Worm (Caenorhabditis elegans) whole organism, L1 larva: Measurements from ENCODE around the gene C56G2.9.

ENCODE experiments used
- C04F5.9 ChIP-seq: sonication (generic microtip); optimal IDR thresholded peaks from 2 replicates; lab custom pipeline; 2016; ENCODE audit warnings: missing genetic modification characterization, missing compliant biosample characterization
- C16A3.4 ChIP-seq: fragments of 150-350 bp; optimal IDR thresholded peaks from 2 replicates; lab custom pipeline; 2014; ENCODE audit warnings: missing biosample characterization, missing genetic modification characterization
- aha-1 ChIP-seq: fragments of 150-350 bp; optimal IDR thresholded peaks from 2 replicates; lab custom pipeline; 2014; ENCODE audit warnings: missing biosample characterization, missing genetic modification characterization
- aly-2 ChIP-seq: fragments of 150-350 bp; optimal IDR thresholded peaks from 2 replicates; lab custom pipeline; 2014; ENCODE audit warnings: missing biosample characterization, missing genetic modification characterization
- ama-1 ChIP-seq: fragments of 150-350 bp; optimal IDR thresholded peaks from 2 replicates; lab custom pipeline; 2014
- ceh-63 ChIP-seq: fragments of 200-800 bp; sonication (Bioruptor generic); optimal IDR thresholded peaks from 2 replicates; lab custom pipeline; 2018; ENCODE audit warnings: mild to moderate bottlenecking, missing genetic modification characterization, missing compliant biosample characterization
- ceh-8 ChIP-seq: fragments of 200-800 bp; sonication (Bioruptor generic); optimal IDR thresholded peaks from 2 replicates; lab custom pipeline; 2018; ENCODE audit warnings: mild to moderate bottlenecking, missing genetic modification characterization, moderate library complexity, missing compliant biosample characterization
- ceh-82 ChIP-seq, 3 experiments: fragments of 150-350 bp in 1 of 3; sonication (generic microtip) in 2 of 3; optimal IDR thresholded peaks; 2 replicates each; lab custom pipeline; 2014 to 2017; ENCODE audit warnings: missing biosample characterization in 3 of 3, missing genetic modification characterization in 3 of 3
- ceh-90 ChIP-seq: sonication (generic microtip); optimal IDR thresholded peaks from 2 replicates; lab custom pipeline; 2016; ENCODE audit warnings: missing genetic modification characterization, missing compliant biosample characterization
- ces-1 ChIP-seq: fragments of 150-350 bp; optimal IDR thresholded peaks from 2 replicates; lab custom pipeline; 2014; ENCODE audit warnings: missing biosample characterization, missing genetic modification reagents, missing genetic modification characterization
- dpl-1 ChIP-seq, 3 experiments: fragments of 150-350 bp in 2 of 3; sonication (generic microtip) in 1 of 3; optimal IDR thresholded peaks; 2 replicates each; lab custom pipeline; 2014 to 2017; ENCODE audit warnings: missing biosample characterization in 3 of 3, missing genetic modification characterization in 3 of 3, missing genetic modification reagents in 3 of 3
- dsc-1 ChIP-seq: sonication (generic microtip); optimal IDR thresholded peaks from 2 replicates; lab custom pipeline; 2016; ENCODE audit warnings: mild to moderate bottlenecking, missing genetic modification characterization, missing compliant biosample characterization
- efl-3 ChIP-seq: fragments of 200-800 bp; sonication (Bioruptor generic); optimal IDR thresholded peaks from 2 replicates; lab custom pipeline; 2018; ENCODE audit warnings: mild to moderate bottlenecking, missing genetic modification characterization, missing compliant biosample characterization
- ets-5 ChIP-seq: fragments of 200-800 bp; sonication (Bioruptor generic); IDR thresholded peaks from 2 replicates; pipeline ENCODE4 v1.3.6; 2022; ENCODE audit warnings: missing genetic modification characterization, missing compliant biosample characterization
- fkh-10 ChIP-seq: sonication (generic microtip); optimal IDR thresholded peaks from 2 replicates; lab custom pipeline; 2017; ENCODE audit warnings: missing biosample characterization, missing genetic modification reagents, missing genetic modification characterization
- fkh-4 ChIP-seq: sonication (generic microtip); optimal IDR thresholded peaks from 2 replicates; lab custom pipeline; 2016; ENCODE audit warnings: missing compliant biosample characterization, missing genetic modification characterization, borderline replicate concordance
- fkh-8 ChIP-seq: sonication (generic microtip); optimal IDR thresholded peaks from 2 replicates; lab custom pipeline; 2016; ENCODE audit warnings: mild to moderate bottlenecking, missing genetic modification characterization, missing compliant biosample characterization
- fos-1 ChIP-seq: fragments of 150-350 bp; optimal IDR thresholded peaks from 2 replicates; lab custom pipeline; 2014; ENCODE audit warnings: missing biosample characterization, missing genetic modification characterization
- hlh-17 ChIP-seq: fragments of 200-800 bp; sonication (Bioruptor generic); optimal IDR thresholded peaks from 2 replicates; lab custom pipeline; 2018; ENCODE audit warnings: missing genetic modification characterization, mild to moderate bottlenecking, missing compliant biosample characterization, moderate library complexity, borderline replicate concordance
- hlh-4 ChIP-seq: sonication (generic microtip); optimal IDR thresholded peaks from 2 replicates; lab custom pipeline; 2016; ENCODE audit warnings: mild to moderate bottlenecking, missing genetic modification characterization, missing compliant biosample characterization
- hpl-2 ChIP-seq: fragments of 150-350 bp; optimal IDR thresholded peaks from 2 replicates; lab custom pipeline; 2014; ENCODE audit warnings: missing biosample characterization, missing genetic modification reagents, missing genetic modification characterization
- irx-1 ChIP-seq: sonication (generic microtip); optimal IDR thresholded peaks from 2 replicates; lab custom pipeline; 2016; ENCODE audit warnings: missing genetic modification characterization, missing compliant biosample characterization
- isw-1 ChIP-seq: fragments of 200-800 bp; sonication (Bioruptor generic); IDR thresholded peaks from 2 replicates; pipeline ENCODE4 v1.3.6; 2022; ENCODE audit warnings: missing genetic modification characterization, missing compliant biosample characterization
- lin-13 ChIP-seq: fragments of 150-350 bp; optimal IDR thresholded peaks from 2 replicates; lab custom pipeline; 2014; ENCODE audit warnings: missing biosample characterization, missing genetic modification reagents, missing genetic modification characterization
- lin-14 ChIP-seq: fragments of 200-800 bp; sonication (Bioruptor generic); optimal IDR thresholded peaks from 2 replicates; lab custom pipeline; 2018; ENCODE audit warnings: mild to moderate bottlenecking, missing genetic modification characterization, moderate library complexity, missing compliant biosample characterization
- lin-15B ChIP-seq: fragments of 150-350 bp; sonication (generic microtip); optimal IDR thresholded peaks from 3 replicates; lab custom pipeline; 2014; ENCODE audit warnings: missing biosample characterization, missing genetic modification characterization
- lir-3 ChIP-seq: sonication (generic microtip); optimal IDR thresholded peaks from 2 replicates; lab custom pipeline; 2016; ENCODE audit warnings: mild to moderate bottlenecking, missing genetic modification characterization, moderate library complexity, missing compliant biosample characterization; ENCODE audit not compliant: poor library complexity
- nhr-19 ChIP-seq: fragments of 200-800 bp; sonication (Bioruptor generic); conservative IDR thresholded peaks from 2 replicates; pipeline ENCODE4 v1.3.6; 2022; ENCODE audit warnings: missing genetic modification characterization, missing compliant biosample characterization
- nhr-20 ChIP-seq: sonication (generic microtip); optimal IDR thresholded peaks from 2 replicates; lab custom pipeline; 2016; ENCODE audit warnings: mild to moderate bottlenecking, missing genetic modification characterization, missing compliant biosample characterization
- nhr-237 ChIP-seq: fragments of 150-350 bp; optimal IDR thresholded peaks from 2 replicates; lab custom pipeline; 2014; ENCODE audit warnings: missing biosample characterization, missing genetic modification characterization
- nhr-47 ChIP-seq: sonication (generic microtip); optimal IDR thresholded peaks from 2 replicates; lab custom pipeline; 2016; ENCODE audit warnings: mild to moderate bottlenecking, missing genetic modification characterization, moderate library complexity, missing compliant biosample characterization
- nhr-71 ChIP-seq: sonication (generic microtip); optimal IDR thresholded peaks from 2 replicates; lab custom pipeline; 2016; ENCODE audit warnings: mild to moderate bottlenecking, missing genetic modification characterization, moderate library complexity, missing compliant biosample characterization
- nhr-77 ChIP-seq: fragments of 150-350 bp; optimal IDR thresholded peaks from 2 replicates; lab custom pipeline; 2014; ENCODE audit warnings: missing biosample characterization, missing genetic modification characterization
- nhr-85 ChIP-seq: sonication (generic microtip); peaks from one replicate; lab custom pipeline; 2016; ENCODE audit warnings: missing genetic modification characterization, inconsistent platforms, missing compliant biosample characterization
- pqm-1 ChIP-seq: sonication (generic microtip); optimal IDR thresholded peaks from 3 replicates; lab custom pipeline; 2017; ENCODE audit warnings: missing biosample characterization, missing genetic modification characterization
- rnt-1 ChIP-seq: sonication (generic microtip); optimal IDR thresholded peaks from 2 replicates; lab custom pipeline; 2016; ENCODE audit warnings: mild to moderate bottlenecking, missing genetic modification characterization, moderate library complexity, missing compliant biosample characterization
- skn-1 ChIP-seq: fragments of 150-350 bp; optimal IDR thresholded peaks from 2 replicates; lab custom pipeline; 2014; ENCODE audit warnings: missing biosample characterization, missing genetic modification characterization
- snpc-4 ChIP-seq: fragments of 150-350 bp; optimal IDR thresholded peaks from 2 replicates; lab custom pipeline; 2014; ENCODE audit warnings: missing biosample characterization, missing genetic modification characterization
- snu-23 ChIP-seq: sonication (generic microtip); optimal IDR thresholded peaks from 2 replicates; lab custom pipeline; 2016; ENCODE audit warnings: missing genetic modification characterization, missing compliant biosample characterization
- sox-4 ChIP-seq: sonication (generic microtip); optimal IDR thresholded peaks from 2 replicates; lab custom pipeline; 2016; ENCODE audit warnings: missing genetic modification characterization, missing compliant biosample characterization
- sptf-1 ChIP-seq: fragments of 150-350 bp; optimal IDR thresholded peaks from 2 replicates; lab custom pipeline; 2014; ENCODE audit warnings: missing biosample characterization, missing genetic modification characterization
- swsn-7 ChIP-seq: sonication (generic microtip); optimal IDR thresholded peaks from 2 replicates; lab custom pipeline; 2016; ENCODE audit warnings: missing genetic modification characterization, missing compliant biosample characterization
- unc-62 ChIP-seq: fragments of 150-350 bp; optimal IDR thresholded peaks from 2 replicates; lab custom pipeline; 2014; ENCODE audit warnings: missing biosample characterization, missing genetic modification reagents, missing genetic modification characterization
- unc-86 ChIP-seq: sonication (generic microtip); optimal IDR thresholded peaks from 2 replicates; lab custom pipeline; 2016; ENCODE audit warnings: missing genetic modification characterization, missing compliant biosample characterization
- vab-15 ChIP-seq: sonication (generic microtip); optimal IDR thresholded peaks from 2 replicates; lab custom pipeline; 2017; ENCODE audit warnings: missing genotype, mild to moderate bottlenecking, missing genetic modification characterization, missing compliant biosample characterization
- zip-4 ChIP-seq: fragments of 200-800 bp; sonication (Bioruptor generic); optimal IDR thresholded peaks from 2 replicates; lab custom pipeline; 2018; ENCODE audit warnings: mild to moderate bottlenecking, missing genetic modification characterization, moderate library complexity, missing compliant biosample characterization
- ztf-11 ChIP-seq, 2 experiments: sonication (generic microtip); optimal IDR thresholded peaks; 2 replicates each; lab custom pipeline; 2016 to 2017; ENCODE audit warnings: missing genetic modification characterization in 2 of 2, missing biosample characterization in 1 of 2, missing compliant biosample characterization in 1 of 2
- ztf-4 ChIP-seq: fragments of 150-350 bp; optimal IDR thresholded peaks from 2 replicates; lab custom pipeline; 2014; ENCODE audit warnings: missing biosample characterization, missing genetic modification characterization

The C56G2.9 gene

DNA sequence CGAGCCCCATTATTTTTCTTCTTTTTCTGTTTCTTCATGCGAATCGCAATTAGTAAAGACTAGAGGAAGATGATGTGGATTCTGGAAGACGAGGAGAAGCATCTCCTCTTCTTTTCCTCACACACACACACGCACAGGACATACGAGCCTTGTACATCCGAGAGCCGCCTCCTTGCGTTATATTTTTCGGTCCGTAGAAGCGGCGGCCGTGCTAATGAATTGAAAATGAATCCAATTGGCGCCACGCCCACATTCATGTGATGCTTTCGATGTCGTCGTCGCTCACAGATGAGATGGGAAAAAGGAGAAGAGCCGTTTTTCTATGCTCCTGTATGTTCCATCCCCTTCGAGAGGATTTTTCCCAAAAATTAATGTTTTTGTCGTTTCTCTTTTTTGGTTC, 8.3 kb upstream of the C56G2.9 start:
- TF ChIP-seq C04F5.9 (tag; lab: Kevin White, UChicago): no peak
- TF ChIP-seq fkh-10 (GFP tag; lab: Kevin White, UChicago): no peak
- TF ChIP-seq nhr-71 (tag; lab: Kevin White, UChicago): peak; percentile 20
- no peak for TF ChIP-seq hpl-2 (GFP tag; lab: Kevin White, UChicago)
- TF ChIP-seq nhr-20: no peak
- TF ChIP-seq ztf-4 (tag; lab: Kevin White, UChicago): no peak
- no peak for TF ChIP-seq lir-3
- TF ChIP-seq efl-3: no peak
- TF ChIP-seq lin-13 (GFP tag; lab: Kevin White, UChicago): no peak
- TF ChIP-seq fos-1 (tag; lab: Kevin White, UChicago): no peak
- no peak for TF ChIP-seq isw-1 (GFP tag; lab: Robert Waterston, UW)
- no peak for TF ChIP-seq C16A3.4 (tag; lab: Kevin White, UChicago)
- TF ChIP-seq lin-14: peak; percentile 70
- TF ChIP-seq sox-4: no peak
- TF ChIP-seq ceh-90 (tag; lab: Kevin White, UChicago): no peak
- TF ChIP-seq nhr-237: no peak
- no peak for TF ChIP-seq snpc-4 (tag; lab: Kevin White, UChicago)
- no peak for TF ChIP-seq pqm-1 (tag; lab: Kevin White, UChicago)
- no peak for TF ChIP-seq nhr-19
- TF ChIP-seq nhr-77 (tag; lab: Kevin White, UChicago): no peak
- peak; percentile 4 for TF ChIP-seq unc-86 (tag; lab: Kevin White, UChicago)
- no peak for TF ChIP-seq nhr-85
- TF ChIP-seq nhr-47 (tag; lab: Kevin White, UChicago): no peak
- no peak for TF ChIP-seq vab-15 (tag; lab: Kevin White, UChicago)
- no peak for TF ChIP-seq aha-1 (tag; lab: Kevin White, UChicago)
- no peak for TF ChIP-seq fkh-8 (tag; lab: Kevin White, UChicago)
- peak; percentile 63 for TF ChIP-seq ceh-63
- TF ChIP-seq, all 84 proteins: peak for 4

DNA sequence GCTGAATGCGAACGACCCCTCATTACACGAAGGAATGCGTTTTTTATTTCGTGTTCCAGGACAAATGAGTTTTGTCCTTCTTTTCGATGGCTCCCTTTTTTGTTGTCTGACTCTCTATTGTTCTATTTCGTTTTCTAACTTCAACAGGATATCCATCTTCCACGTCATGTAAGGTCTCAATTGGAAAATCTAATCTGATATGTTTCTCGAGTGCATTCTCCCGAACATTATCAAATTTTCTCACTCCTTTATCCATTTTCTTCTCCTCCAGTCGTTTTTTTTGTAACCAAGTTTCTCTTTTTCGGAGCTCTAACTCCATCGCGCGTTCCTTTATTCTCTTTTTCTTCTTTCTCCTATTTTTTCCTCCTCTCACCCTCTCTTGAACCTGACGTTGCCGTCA, 7.3 kb upstream of the C56G2.9 start:
- no peak for TF ChIP-seq ztf-11 (tag; optimal IDR thresholded peaks at IDR 0.05; lab: Kevin White, UChicago)
- TF ChIP-seq fkh-10 (GFP tag; lab: Kevin White, UChicago): peak; percentile 92
- TF ChIP-seq lin-14: peak; percentile 48
- no peak for TF ChIP-seq hlh-4 (tag; lab: Kevin White, UChicago)
- no peak for TF ChIP-seq ama-1 (lab: Kevin White, UChicago)
- TF ChIP-seq lir-3: no peak
- TF ChIP-seq snu-23: no peak

DNA sequence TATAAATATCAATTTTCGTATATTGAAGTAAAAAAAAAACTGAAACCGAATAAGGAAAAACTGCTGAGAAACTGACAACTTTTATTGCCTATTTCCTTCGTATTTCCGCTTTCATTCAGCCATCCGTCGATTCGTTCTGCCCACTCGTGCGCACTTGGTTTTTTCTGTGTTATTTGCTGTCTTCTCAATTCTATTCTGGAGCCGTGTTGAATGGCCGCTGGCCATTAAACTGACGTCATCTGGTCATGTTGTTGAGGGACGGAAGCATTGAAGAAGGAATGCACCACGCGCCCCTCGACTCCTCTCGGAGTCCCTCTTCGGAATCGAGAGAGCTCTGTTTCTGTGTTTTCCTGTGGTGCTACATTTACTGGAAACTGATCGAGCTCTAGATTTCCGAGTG, 5.4 kb upstream of the C56G2.9 start:
- TF ChIP-seq irx-1: peak; percentile 46
- no peak for TF ChIP-seq fkh-4 (tag; lab: Kevin White, UChicago)
- TF ChIP-seq isw-1 (GFP tag; lab: Robert Waterston, UW): 0 out of 2 replicates have a peak, but pooled peaks have one; percentile 2
- TF ChIP-seq rnt-1 (tag; lab: Kevin White, UChicago): no peak
- no peak for TF ChIP-seq lin-15B
- peak; percentile 67 for TF ChIP-seq nhr-71 (tag; lab: Kevin White, UChicago)
- TF ChIP-seq lin-14: peak; percentile 82
- TF ChIP-seq ztf-11 (tag; optimal IDR thresholded peaks at IDR 0.05; lab: Kevin White, UChicago): no peak
- TF ChIP-seq ceh-8 (GFP tag; lab: Kevin White, UChicago): no peak
- no peak for TF ChIP-seq nhr-20
- TF ChIP-seq ets-5 (GFP tag; lab: Robert Waterston, UW): no peak
- TF ChIP-seq fos-1 (tag; lab: Kevin White, UChicago): no peak
- TF ChIP-seq unc-86 (tag; lab: Kevin White, UChicago): peak; percentile 37
- peak; percentile 52 for TF ChIP-seq nhr-47 (tag; lab: Kevin White, UChicago)
- TF ChIP-seq fkh-8 (tag; lab: Kevin White, UChicago): peak; percentile 73
- TF ChIP-seq dsc-1 (tag; lab: Kevin White, UChicago): peak; percentile 1
- no peak for TF ChIP-seq pqm-1 (tag; lab: Kevin White, UChicago)
- TF ChIP-seq ztf-4 (tag; lab: Kevin White, UChicago): no peak
- TF ChIP-seq swsn-7 (tag; lab: Kevin White, UChicago): peak; percentile 21
- TF ChIP-seq nhr-237: no peak
- no peak for TF ChIP-seq sptf-1
- no peak for TF ChIP-seq aly-2 (tag; lab: Kevin White, UChicago)
- no peak for TF ChIP-seq zip-4 (GFP tag; lab: Kevin White, UChicago)
- TF ChIP-seq dpl-1 (GFP tag; optimal IDR thresholded peaks at IDR 0.05; lab: Kevin White, UChicago): no peak
- peak; percentile 12 for TF ChIP-seq fkh-10 (GFP tag; lab: Kevin White, UChicago)
- TF ChIP-seq ceh-82 (tag; optimal IDR thresholded peaks at IDR 0.05; lab: Kevin White, UChicago): peak in 1 of 3 experiments; percentile 7
- no peak for TF ChIP-seq hlh-17 (GFP tag; lab: Kevin White, UChicago)
- no peak for TF ChIP-seq ces-1 (GFP tag; lab: Kevin White, UChicago)
- no peak for TF ChIP-seq hlh-4 (tag; lab: Kevin White, UChicago)
- TF ChIP-seq unc-62: no peak
- no peak for TF ChIP-seq vab-15 (tag; lab: Kevin White, UChicago)
- no peak for TF ChIP-seq skn-1 (tag; lab: Kevin White, UChicago)
